Fruit fly (Drosophila melanogaster) whole organism, wandering third instar larva: Measurements from ENCODE around the gene Pcyt1.

Experiments used
- Abd-B ChIP-seq: fragments of >200 bp; optimal IDR thresholded peaks from 2 replicates; lab custom pipeline; 2017; ENCODE audit warnings: missing biosample characterization, missing genetic modification characterization
- CG32264 ChIP-seq: fragments of 200-800 bp; sonication (Bioruptor generic); optimal IDR thresholded peaks from 2 replicates; lab custom pipeline; 2016; ENCODE audit warnings: missing biosample characterization, missing genetic modification characterization
- CrebA ChIP-seq: fragments of 200-800 bp; sonication (Bioruptor generic); optimal IDR thresholded peaks from 2 replicates; lab custom pipeline; 2016; ENCODE audit warnings: missing biosample characterization, mild to moderate bottlenecking, missing genetic modification characterization, borderline replicate concordance
- Dfd ChIP-seq: fragments of >200 bp; optimal IDR thresholded peaks from 2 replicates; lab custom pipeline; 2017; ENCODE audit warnings: missing biosample characterization, missing genetic modification characterization
- HLH106 ChIP-seq: fragments of 200-800 bp; optimal IDR thresholded peaks from 3 replicates; lab custom pipeline; 2019; ENCODE audit warnings: missing biosample characterization, mild to moderate bottlenecking, missing genetic modification characterization, moderate library complexity
- Hnf4 ChIP-seq: fragments of 200-800 bp; sonication (Bioruptor generic); optimal IDR thresholded peaks from 2 replicates; lab custom pipeline; 2016; ENCODE audit warnings: missing biosample characterization, mild to moderate bottlenecking, missing genetic modification characterization
- Hr83 ChIP-seq: fragments of 200-300 bp; sonication (Bioruptor generic); optimal IDR thresholded peaks from 2 replicates; lab custom pipeline; 2016; ENCODE audit warnings: missing biosample characterization, mild to moderate bottlenecking, missing genetic modification characterization, moderate library complexity; ENCODE audit not compliant: poor library complexity, severe bottlenecking
- Jra ChIP-seq: sonication (Bioruptor generic); optimal IDR thresholded peaks from 2 replicates; lab custom pipeline; 2016; ENCODE audit warnings: missing biosample characterization, missing genetic modification characterization
- Myc ChIP-seq: fragments of >200 bp; optimal IDR thresholded peaks from 2 replicates; lab custom pipeline; 2017
- OdsH ChIP-seq: fragments of 200-800 bp; sonication (Bioruptor generic); optimal IDR thresholded peaks from 2 replicates; lab custom pipeline; 2016; ENCODE audit warnings: missing biosample characterization, mild to moderate bottlenecking, missing genetic modification characterization
- Rel ChIP-seq, 2 experiments: fragments of 200-800 bp; sonication (Bioruptor generic) in 1 of 2; optimal IDR thresholded peaks; 2 replicates in 1 of 2; 3 replicates in 1 of 2; lab custom pipeline; 2016 to 2019; ENCODE audit warnings: mild to moderate bottlenecking in 2 of 2, missing biosample characterization in 2 of 2, missing genetic modification characterization in 2 of 2, moderate library complexity in 1 of 2
- Sp1 ChIP-seq: fragments of 200-800 bp; sonication (Bioruptor generic); optimal IDR thresholded peaks from 3 replicates; lab custom pipeline; 2019; ENCODE audit warnings: missing biosample characterization, mild to moderate bottlenecking, missing genetic modification characterization, moderate library complexity
- Vsx2 ChIP-seq: fragments of 200-300, 225-300 bp; sonication (Bioruptor generic); optimal IDR thresholded peaks from 2 replicates; lab custom pipeline; 2018; ENCODE audit warnings: missing biosample characterization, missing genetic modification characterization; ENCODE audit not compliant: partially characterized antibody
- br ChIP-seq: fragments of 200-800 bp; sonication (Bioruptor generic); optimal IDR thresholded peaks from 2 replicates; lab custom pipeline; 2016; ENCODE audit warnings: missing biosample characterization, missing genetic modification characterization
- brk ChIP-seq: fragments of 200-800 bp; sonication (Bioruptor generic); optimal IDR thresholded peaks from 2 replicates; lab custom pipeline; 2016; ENCODE audit warnings: missing biosample characterization, mild to moderate bottlenecking, missing genetic modification characterization
- dl ChIP-seq, 2 experiments: fragments of 175-275, 200-275 bp in 1 of 2; fragments of 200-275 bp in 1 of 2; sonication (Bioruptor generic); optimal IDR thresholded peaks; lab custom pipeline; 2018; ENCODE audit warnings: mild to moderate bottlenecking in 2 of 2, missing biosample characterization in 2 of 2, missing genetic modification characterization in 2 of 2, moderate library complexity in 2 of 2; ENCODE audit not compliant: partially characterized antibody in 2 of 2, insufficient read depth in 1 of 2
- ey ChIP-seq: fragments of 200-800 bp; sonication (Bioruptor generic); optimal IDR thresholded peaks from 2 replicates; lab custom pipeline; 2016; ENCODE audit warnings: missing biosample characterization, missing genetic modification characterization
- foxo ChIP-seq, 2 experiments: fragments of 200-800 bp; sonication (Bioruptor generic); optimal IDR thresholded peaks; 2 replicates in 1 of 2; 3 replicates in 1 of 2; lab custom pipeline; 2016 to 2017; ENCODE audit warnings: missing biosample characterization in 2 of 2, missing genetic modification characterization in 2 of 2
- fru ChIP-seq: fragments of 200-800 bp; sonication (Bioruptor generic); optimal IDR thresholded peaks from 3 replicates; lab custom pipeline; 2016; ENCODE audit warnings: missing biosample characterization, mild to moderate bottlenecking, missing genetic modification characterization
- h ChIP-seq: fragments of 200-800 bp; sonication (Bioruptor generic); optimal IDR thresholded peaks from 3 replicates; lab custom pipeline; 2016; ENCODE audit warnings: missing biosample characterization, mild to moderate bottlenecking, missing genetic modification characterization
- jim ChIP-seq: fragments of 175-275, 200-325 bp; sonication (Bioruptor generic); optimal IDR thresholded peaks from 2 replicates; lab custom pipeline; 2016; ENCODE audit warnings: missing biosample characterization, mild to moderate bottlenecking, missing genetic modification characterization
- psq ChIP-seq: fragments of 200-800 bp; sonication (Bioruptor generic); optimal IDR thresholded peaks from 3 replicates; lab custom pipeline; 2017; ENCODE audit warnings: missing biosample characterization, mild to moderate bottlenecking, missing genetic modification characterization, moderate library complexity
- rgr ChIP-seq: fragments of 200-800 bp; sonication (Bioruptor generic); optimal IDR thresholded peaks from 3 replicates; lab custom pipeline; 2016; ENCODE audit warnings: missing biosample characterization, mild to moderate bottlenecking, missing genetic modification characterization
- sage ChIP-seq: fragments of 200-800 bp; sonication (Bioruptor generic); optimal IDR thresholded peaks from 2 replicates; lab custom pipeline; 2016; ENCODE audit warnings: missing biosample characterization, mild to moderate bottlenecking, missing genetic modification characterization
- sv ChIP-seq: fragments of 200-800 bp; sonication (Bioruptor generic); optimal IDR thresholded peaks from 3 replicates; lab custom pipeline; 2016; ENCODE audit warnings: missing biosample characterization, missing genetic modification characterization
- woc ChIP-seq: sonication (Bioruptor generic); optimal IDR thresholded peaks from 2 replicates; lab custom pipeline; 2016; ENCODE audit warnings: missing biosample characterization, mild to moderate bottlenecking, missing genetic modification characterization

The Pcyt1 gene

dm6 chr3L:1565092-1565491 is 19.2 kb downstream of the Pcyt1 start, which contains the start of gene CG12003:
TSS of gene CG12003 (plus strand) at chr3L:1565392.
- no peak for TF ChIP-seq h (GFP tag; lab: Kevin White, UChicago)
- TF ChIP-seq sage (GFP tag; lab: Kevin White, UChicago) = no peak
- no peak for TF ChIP-seq Hnf4 (GFP tag; lab: Kevin White, UChicago)
- TF ChIP-seq OdsH = no peak
- no peak for TF ChIP-seq Abd-B (GFP tag; lab: Kevin White, UChicago)
- no peak for TF ChIP-seq foxo (GFP tag; optimal IDR thresholded peaks at IDR 0.05; lab: Kevin White, UChicago)
- no peak for TF ChIP-seq Vsx2 (GFP tag; lab: Kevin White, UChicago)
- no peak for TF ChIP-seq ey (GFP tag; lab: Kevin White, UChicago)
- TF ChIP-seq sv (GFP tag; lab: Kevin White, UChicago) = no peak
- no peak for TF ChIP-seq jim

- TF ChIP-seq rgr (GFP tag; lab: Kevin White, UChicago) = peak; percentile 22
- no peak for TF ChIP-seq Rel (GFP tag; optimal IDR thresholded peaks at IDR 0.05; lab: Kevin White, UChicago)
- peak; percentile 36 for TF ChIP-seq Rel (tag; optimal IDR thresholded peaks at IDR 0.05; lab: Kevin White, UChicago)
- no peak for TF ChIP-seq fru (GFP tag; lab: Kevin White, UChicago)
- TF ChIP-seq CrebA (GFP tag; lab: Kevin White, UChicago) = no peak
- no peak for TF ChIP-seq sage (GFP tag; lab: Kevin White, UChicago)
- TF ChIP-seq sv (GFP tag; lab: Kevin White, UChicago) = peak; percentile 48
- peak; percentile 41 for TF ChIP-seq woc (GFP tag; lab: Kevin White, UChicago)
- TF ChIP-seq foxo (GFP tag; optimal IDR thresholded peaks at IDR 0.05; lab: Kevin White, UChicago) = peak in 1 of 2 experiments; percentile 28
- TF ChIP-seq h (GFP tag; lab: Kevin White, UChicago) = peak; percentile 34
- no peak for TF ChIP-seq Abd-B (GFP tag; lab: Kevin White, UChicago)
- TF ChIP-seq HLH106 (tag; lab: Kevin White, UChicago) = peak; percentile 44
- peak; percentile 9 for TF ChIP-seq Sp1 (GFP tag; lab: Kevin White, UChicago)
- TF ChIP-seq psq = peak; percentile 49
These were observed 22.6 kb downstream of the Pcyt1 start, which contains the start of gene CG7879 for dm6 chr3L:1568225-1569161. TSS of gene CG7879 (minus strand) at chr3L:1568608.

DNA sequence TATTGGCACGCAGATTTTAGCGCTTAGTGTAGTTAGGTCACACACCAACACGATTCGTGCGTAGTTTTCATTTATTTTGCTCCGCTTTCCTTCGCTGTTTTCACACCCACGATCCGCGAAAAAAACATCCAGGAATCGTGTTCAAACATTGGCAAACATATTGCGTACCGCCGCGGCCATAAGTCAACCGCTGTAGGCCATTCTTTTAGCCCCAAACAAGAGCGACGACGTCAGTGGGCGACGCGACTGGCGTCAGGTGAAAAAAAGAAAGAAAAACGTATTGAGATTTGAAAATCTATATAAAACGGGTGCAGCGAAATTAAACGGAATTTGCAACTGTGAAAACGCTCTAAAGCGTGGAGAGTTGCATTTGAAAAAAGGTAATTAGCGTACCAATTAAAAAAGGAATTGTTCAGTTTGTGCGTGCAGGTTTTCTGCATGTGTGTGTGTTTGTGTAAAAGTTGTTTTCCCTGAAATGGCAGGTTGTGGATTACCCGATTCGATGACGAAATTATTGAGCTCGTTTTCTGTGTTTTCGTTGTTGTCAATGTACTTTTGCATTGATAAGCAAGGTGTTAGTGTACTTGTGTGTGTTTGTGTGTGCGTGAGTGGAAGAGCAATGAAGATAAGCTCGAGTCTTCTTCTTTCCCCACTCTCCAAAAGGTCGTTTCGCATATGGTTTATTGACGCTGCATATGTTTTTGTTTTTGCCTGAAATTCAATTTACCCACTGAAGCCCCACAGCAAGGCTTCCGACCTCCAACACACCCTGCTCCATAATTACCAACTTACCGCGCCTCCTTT is 23.5 kb downstream of the Pcyt1 start, which contains the start of gene Tmep:
Tmep (plus strand) TSS at position 20 of the 804 bp plus-strand sequence.
- TF ChIP-seq psq = no peak
- TF ChIP-seq fru (GFP tag; lab: Kevin White, UChicago) = peak; percentile 7
- TF ChIP-seq OdsH = peak; percentile 30
- no peak for TF ChIP-seq Dfd (GFP tag; lab: Kevin White, UChicago)
- TF ChIP-seq Hnf4 (GFP tag; lab: Kevin White, UChicago) = no peak
- peak; percentile 15 for TF ChIP-seq Myc (lab: Kevin White, UChicago)
- TF ChIP-seq foxo (GFP tag; optimal IDR thresholded peaks at IDR 0.05; lab: Kevin White, UChicago) = no peak
- no peak for TF ChIP-seq Rel (GFP tag; optimal IDR thresholded peaks at IDR 0.05; lab: Kevin White, UChicago)
- TF ChIP-seq Rel (tag; optimal IDR thresholded peaks at IDR 0.05; lab: Kevin White, UChicago) = peak; percentile 85
- no peak for TF ChIP-seq brk
- no peak for TF ChIP-seq h (GFP tag; lab: Kevin White, UChicago)
- TF ChIP-seq br (GFP tag; lab: Kevin White, UChicago) = no peak
- peak; percentile 22 for TF ChIP-seq Sp1 (GFP tag; lab: Kevin White, UChicago)
- no peak for TF ChIP-seq ey (GFP tag; lab: Kevin White, UChicago)
- no peak for TF ChIP-seq CG32264 (GFP tag; lab: Kevin White, UChicago)
- peak; percentile 19 for TF ChIP-seq Hr83 (GFP tag; lab: Kevin White, UChicago)
- no peak for TF ChIP-seq dl (GFP tag; optimal IDR thresholded peaks at IDR 0.05; lab: Kevin White, UChicago; ENCODE audit: insufficient read depth in 1 of 2, partially characterized antibody in 2 of 2)

dm6 chr3L:1569966-1570276 is 24.0 kb downstream of the Pcyt1 start:
- TF ChIP-seq psq (peak; percentile 88), ey (GFP tag; lab: Kevin White, UChicago) (no peak), Myc (lab: Kevin White, UChicago) (no peak), Jra (GFP tag; lab: Kevin White, UChicago) (no peak), jim (no peak), Hnf4 (GFP tag; lab: Kevin White, UChicago) (no peak)
- TF ChIP-seq, all 38 proteins: peak for 1
